Fruit fly (Drosophila melanogaster): ENCODE measurements around the gene Msp300.

Gene Msp300

DNA sequence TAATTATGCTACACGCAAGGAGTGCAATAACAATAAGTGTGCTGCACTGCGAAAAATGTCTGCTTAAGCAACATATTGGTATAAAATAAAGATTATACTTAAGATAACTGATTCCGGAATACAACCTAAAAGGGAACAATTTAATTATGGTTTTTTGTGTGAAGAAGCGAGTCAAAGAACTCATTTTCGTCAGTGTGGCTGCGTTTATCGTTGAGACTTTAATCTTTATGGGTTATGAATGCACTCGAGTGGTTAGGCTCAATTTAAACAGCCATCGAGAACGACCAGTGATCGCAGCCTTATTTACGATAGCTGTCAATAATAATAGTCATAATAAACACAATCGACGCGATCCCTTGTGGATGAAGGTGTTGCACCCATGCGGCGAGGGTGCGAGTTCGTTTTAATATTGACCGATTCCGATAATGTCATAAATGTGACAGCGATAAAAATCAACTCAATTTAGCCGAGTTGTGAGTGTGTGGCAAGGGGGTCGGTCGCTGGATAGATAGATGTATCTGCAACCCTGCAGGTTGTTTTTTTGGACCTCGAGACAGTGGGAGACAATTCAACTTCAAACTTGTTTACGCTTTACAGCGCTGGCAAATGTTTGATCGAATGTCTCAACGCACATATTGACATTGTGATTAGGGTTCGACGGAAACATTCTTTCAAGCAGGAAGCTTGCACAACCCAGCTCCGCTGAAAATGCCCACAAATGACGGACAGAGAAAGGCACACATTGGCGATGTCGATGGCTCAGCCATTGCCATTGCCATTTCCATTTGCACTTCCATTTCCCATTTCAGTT is 155.6 kb downstream of the Msp300 start (continued):
- TF ChIP-seq CG6254 (GFP tag; optimal IDR thresholded peaks at IDR 0.05) (peak; percentile 77), CG15601 (tag; optimal IDR thresholded peaks at IDR 0.05) (peak; percentile 62), fd64A (GFP tag; optimal IDR thresholded peaks at IDR 0.05) (peak; percentile 75), Xrp1 (GFP tag; IDR thresholded peaks at IDR 0.05) (peak; percentile 85), sc (optimal IDR thresholded peaks at IDR 0.05) (no peak), sc (GFP tag; optimal IDR thresholded peaks at IDR 0.05) (peak; percentile 60), CG12391 (tag; optimal IDR thresholded peaks at IDR 0.05) (peak; percentile 39), Lim3 (GFP tag; IDR thresholded peaks at IDR 0.05) (no peak; the same call in 1 of the 2 replicates), bsh (GFP tag; optimal IDR thresholded peaks at IDR 0.05) (peak in 1 of 2 experiments; percentile 71), MTF-1 (GFP tag; optimal IDR thresholded peaks at IDR 0.05; ENCODE audit: borderline replicate concordance) (peak; percentile 68), ATbp (GFP tag; optimal IDR thresholded peaks at IDR 0.05) (peak; percentile 57), ttk (GFP tag; IDR thresholded peaks at IDR 0.05) (0 out of 2 replicates have a peak, but pooled peaks have one; percentile 11), Spps (tag; optimal IDR thresholded peaks at IDR 0.05) (peak; percentile 51), exex (tag; optimal IDR thresholded peaks at IDR 0.05) (peak; percentile 65), ab (GFP tag; optimal IDR thresholded peaks at IDR 0.05) (peak; percentile 9), CG7357 (GFP tag; IDR thresholded peaks at IDR 0.05) (0 out of 3 replicates have a peak, but pooled peaks have one; percentile 15), onecut (GFP tag; IDR thresholded peaks at IDR 0.05) (no peak; the same call in none of the 2 replicates), pnt (GFP tag; optimal IDR thresholded peaks at IDR 0.05) (peak; percentile 21), pfk (GFP tag; optimal IDR thresholded peaks at IDR 0.05) (peak; percentile 23), zfh1 (GFP tag; IDR thresholded peaks at IDR 0.05) (peak; percentile 82), Lhr (GFP tag; optimal IDR thresholded peaks at IDR 0.05) (peak; percentile 33), ind (GFP tag; optimal IDR thresholded peaks at IDR 0.05) (no peak), so (GFP tag; IDR thresholded peaks at IDR 0.05) (peak; percentile 69; the same call in 2 of the 3 replicates), Nf-YB (GFP tag; optimal IDR thresholded peaks at IDR 0.05) (peak; percentile 35), B-H2 (GFP tag; optimal IDR thresholded peaks at IDR 0.05) (no peak), Chrac-16 (GFP tag; optimal IDR thresholded peaks at IDR 0.05) (peak; percentile 8), CG14441 (GFP tag; IDR thresholded peaks at IDR 0.05) (peak; percentile 29; the same call in 1 of the 2 replicates), unpg (GFP tag; optimal IDR thresholded peaks at IDR 0.05) (peak; percentile 29), HLHmδ (GFP tag; optimal IDR thresholded peaks at IDR 0.05) (peak; percentile 92), ci (GFP tag; IDR thresholded peaks at IDR 0.05) (peak; percentile 33; the same call in 2 of the 3 replicates), Bteb2 (GFP tag; optimal IDR thresholded peaks at IDR 0.05) (no peak), slou (GFP tag; optimal IDR thresholded peaks at IDR 0.05) (no peak), nau (GFP tag; optimal IDR thresholded peaks at IDR 0.05) (peak; percentile 37), Dbx (GFP tag; IDR thresholded peaks at IDR 0.05) (no peak), nerfin-2 (GFP tag; IDR thresholded peaks at IDR 0.05; ENCODE audit: partially characterized antibody) (no peak), lbe (GFP tag; optimal IDR thresholded peaks at IDR 0.05) (peak; percentile 85), CG11093 (GFP tag; IDR thresholded peaks at IDR 0.05) (no peak; the same call in 2 of the 3 replicates), ac (GFP tag; optimal IDR thresholded peaks at IDR 0.05) (peak; percentile 75), Pdp1 (GFP tag; optimal IDR thresholded peaks at IDR 0.05) (peak; percentile 18 to 55), dati (GFP tag; IDR thresholded peaks at IDR 0.05) (0 out of 2 replicates have a peak, but pooled peaks have one; percentile 50), Hand (GFP tag; optimal IDR thresholded peaks at IDR 0.05) (no peak), fd96Cb (tag; optimal IDR thresholded peaks at IDR 0.05) (peak; percentile 58), Taf1 (GFP tag; IDR thresholded peaks at IDR 0.05) (no peak), unc-4 (GFP tag; IDR thresholded peaks at IDR 0.05; ENCODE audit: partially characterized antibody) (no peak), Sox102F (GFP tag; optimal IDR thresholded peaks at IDR 0.05) (peak; percentile 51), CG10366 (GFP tag; IDR thresholded peaks at IDR 0.05) (peak; percentile 24; the same call in 1 of the 2 replicates), Kr (GFP tag; optimal IDR thresholded peaks at IDR 0.05) (peak; percentile 83), pros (GFP tag; optimal IDR thresholded peaks at IDR 0.05) (peak; percentile 23)

Data from whole organism, embryonic.